Worm (Caenorhabditis elegans): ENCODE results near the gene ZK177.3.

DNA sequence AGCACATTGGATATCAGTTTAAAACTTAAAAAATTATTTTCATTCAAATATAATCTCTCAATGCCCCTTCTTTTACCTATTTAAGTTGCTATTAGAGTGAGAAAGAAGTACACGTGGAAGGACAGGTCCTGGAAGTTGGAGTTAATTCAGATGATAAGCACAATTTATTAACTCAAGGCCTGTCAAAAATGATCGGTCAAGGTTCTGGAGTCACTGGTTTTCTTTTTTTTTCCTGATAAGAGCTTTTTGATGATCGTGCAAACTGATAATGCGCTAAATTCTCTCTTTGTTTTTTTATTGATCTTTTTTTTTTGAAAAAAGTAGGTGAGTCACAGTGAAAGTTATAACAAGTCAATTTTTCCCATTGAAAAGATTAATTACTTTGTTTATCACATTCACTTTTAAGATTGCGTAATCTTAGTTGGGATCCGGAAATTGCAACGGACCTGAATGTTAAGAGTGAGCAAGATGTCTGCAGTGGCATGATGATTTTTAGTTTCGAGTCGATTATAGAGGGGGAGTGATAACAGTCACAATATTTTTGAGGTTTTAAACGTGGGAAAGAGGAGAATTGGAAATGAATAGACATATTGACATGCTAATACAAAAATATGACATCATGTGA is 3.1 kb upstream of the ZK177.3 start:
- TF ChIP-seq unc-3 (GFP tag; conservative IDR thresholded peaks at IDR 0.05) (no peak), unc-3 (tag; optimal IDR thresholded peaks at IDR 0.05) (no peak), fkh-6 (tag; optimal IDR thresholded peaks at IDR 0.05) (no peak)
